Worm (Caenorhabditis elegans) whole organism, late embryonic: Measurements from ENCODE around the gene fbxc-50.
"Not testable (repeated sequence)": the region's sequence is repeated elsewhere in the genome, so short reads cannot be mapped to it uniquely, and the experiment has no call there.

ENCODE experiments used
- C38D4.7 ChIP-seq: fragments of 200-800 bp; sonication (Bioruptor generic); optimal IDR thresholded peaks from 2 replicates; lab custom pipeline; 2018; ENCODE audit warnings: mild to moderate bottlenecking, missing genetic modification characterization, moderate library complexity, missing compliant biosample characterization
- F13H6.1 ChIP-seq: sonication (generic microtip); optimal IDR thresholded peaks from 2 replicates; lab custom pipeline; 2016; ENCODE audit warnings: missing genetic modification characterization, missing compliant biosample characterization
- K09A11.1 ChIP-seq: sonication (generic microtip); optimal IDR thresholded peaks from 2 replicates; lab custom pipeline; 2017; ENCODE audit warnings: antibody characterized with exemption, mild to moderate bottlenecking, missing genetic modification characterization, missing compliant biosample characterization; ENCODE audit not compliant: insufficient read depth
- Y22D7AL.16 ChIP-seq: sonication (generic microtip); optimal IDR thresholded peaks from 2 replicates; lab custom pipeline; 2016; ENCODE audit warnings: missing genetic modification characterization, missing compliant biosample characterization
- ceh-2 ChIP-seq: sonication (generic microtip); optimal IDR thresholded peaks from 2 replicates; lab custom pipeline; 2016; ENCODE audit warnings: missing genotype, missing genetic modification characterization, missing compliant biosample characterization
- ceh-22 ChIP-seq: sonication (generic microtip); optimal IDR thresholded peaks from 2 replicates; lab custom pipeline; 2017; ENCODE audit warnings: missing biosample characterization, missing genetic modification characterization
- ceh-24 ChIP-seq: sonication (generic microtip); optimal IDR thresholded peaks from 2 replicates; lab custom pipeline; 2016; ENCODE audit warnings: mild to moderate bottlenecking, missing genetic modification characterization, missing compliant biosample characterization
- ceh-30 ChIP-seq: fragments of 150-350 bp; optimal IDR thresholded peaks from 2 replicates; lab custom pipeline; 2014; ENCODE audit warnings: missing biosample characterization, missing genetic modification characterization
- ceh-31 ChIP-seq: sonication (generic microtip); optimal IDR thresholded peaks from 2 replicates; lab custom pipeline; 2016; ENCODE audit warnings: missing genetic modification characterization, missing compliant biosample characterization
- ceh-6 ChIP-seq: fragments of 200-800 bp; sonication (Bioruptor generic); optimal IDR thresholded peaks from 2 replicates; lab custom pipeline; 2018; ENCODE audit warnings: mild to moderate bottlenecking, missing genetic modification characterization, missing compliant biosample characterization
- che-1 ChIP-seq: sonication (generic microtip); optimal IDR thresholded peaks from 2 replicates; lab custom pipeline; 2016; ENCODE audit warnings: mild to moderate bottlenecking, missing genetic modification characterization, missing compliant biosample characterization
- dve-1 ChIP-seq: sonication (generic microtip); optimal IDR thresholded peaks from 2 replicates; lab custom pipeline; 2017; ENCODE audit warnings: antibody characterized with exemption, mild to moderate bottlenecking, missing genetic modification characterization, missing compliant biosample characterization
- elt-2 ChIP-seq: sonication (generic microtip); optimal IDR thresholded peaks from 2 replicates; lab custom pipeline; 2016; ENCODE audit warnings: missing genetic modification reagents, missing genetic modification characterization, missing compliant biosample characterization
- ets-4 ChIP-seq: sonication (generic microtip); optimal IDR thresholded peaks from 2 replicates; lab custom pipeline; 2016; ENCODE audit warnings: missing genetic modification characterization, missing compliant biosample characterization
- fax-1 ChIP-seq: sonication (generic microtip); optimal IDR thresholded peaks from 2 replicates; lab custom pipeline; 2016; ENCODE audit warnings: missing genotype, missing genetic modification characterization, missing compliant biosample characterization
- fkh-10 ChIP-seq: fragments of 150-350 bp; optimal IDR thresholded peaks from 2 replicates; lab custom pipeline; 2014; ENCODE audit warnings: missing biosample characterization, missing genetic modification reagents, missing genetic modification characterization
- hlh-13 ChIP-seq: fragments of 200-800 bp; sonication (Bioruptor generic); optimal IDR thresholded peaks from 2 replicates; lab custom pipeline; 2018; ENCODE audit warnings: mild to moderate bottlenecking, missing genetic modification characterization, missing compliant biosample characterization
- hlh-15 ChIP-seq: sonication (generic microtip); optimal IDR thresholded peaks from 2 replicates; lab custom pipeline; 2016; ENCODE audit warnings: missing genetic modification characterization, missing compliant biosample characterization
- hlh-30 ChIP-seq: sonication (generic microtip); optimal IDR thresholded peaks from 2 replicates; lab custom pipeline; 2017; ENCODE audit warnings: antibody characterized with exemption, missing genetic modification characterization, missing compliant biosample characterization; ENCODE audit not compliant: insufficient read depth
- hlh-8 ChIP-seq: sonication (generic microtip); optimal IDR thresholded peaks from 2 replicates; lab custom pipeline; 2016; ENCODE audit warnings: missing genotype, missing genetic modification characterization, missing compliant biosample characterization
- lim-6 ChIP-seq: sonication (generic microtip); optimal IDR thresholded peaks from 2 replicates; lab custom pipeline; 2016; ENCODE audit warnings: missing genetic modification characterization, missing compliant biosample characterization
- lin-11 ChIP-seq: fragments of 200-800 bp; sonication (Bioruptor generic); optimal IDR thresholded peaks from 2 replicates; lab custom pipeline; 2018; ENCODE audit warnings: mild to moderate bottlenecking, missing genetic modification characterization, missing compliant biosample characterization
- mec-3 ChIP-seq: sonication (generic microtip); optimal IDR thresholded peaks from 2 replicates; lab custom pipeline; 2016; ENCODE audit warnings: borderline replicate concordance, missing genetic modification characterization, missing compliant biosample characterization
- nhr-11 ChIP-seq: fragments of 150-350 bp; optimal IDR thresholded peaks from 2 replicates; lab custom pipeline; 2014; ENCODE audit warnings: missing biosample characterization, missing genetic modification characterization
- nhr-232 ChIP-seq: sonication (generic microtip); optimal IDR thresholded peaks from 2 replicates; lab custom pipeline; 2016; ENCODE audit warnings: missing genetic modification characterization, missing compliant biosample characterization
- odd-2 ChIP-seq: sonication (generic microtip); optimal IDR thresholded peaks from 2 replicates; lab custom pipeline; 2017; ENCODE audit warnings: antibody characterized with exemption, mild to moderate bottlenecking, missing genetic modification characterization, missing compliant biosample characterization
- pag-3 ChIP-seq: sonication (generic microtip); optimal IDR thresholded peaks from 2 replicates; lab custom pipeline; 2016; ENCODE audit warnings: missing compliant biosample characterization, missing genetic modification characterization, borderline replicate concordance
- pax-1 ChIP-seq: fragments of 150-350 bp; optimal IDR thresholded peaks from 2 replicates; lab custom pipeline; 2014; ENCODE audit warnings: missing biosample characterization, missing genetic modification characterization
- pha-4 ChIP-seq: fragments of 150-350 bp; optimal IDR thresholded peaks from 2 replicates; lab custom pipeline; 2018; ENCODE audit warnings: missing biosample characterization, missing genetic modification reagents, missing genetic modification characterization
- pqm-1 ChIP-seq: sonication (generic microtip); optimal IDR thresholded peaks from 2 replicates; lab custom pipeline; 2016; ENCODE audit warnings: missing genetic modification characterization, missing compliant biosample characterization
- rnt-1 ChIP-seq: sonication (generic microtip); optimal IDR thresholded peaks from 2 replicates; lab custom pipeline; 2016; ENCODE audit warnings: missing genetic modification characterization, missing compliant biosample characterization
- sdc-2 ChIP-seq: sonication (generic microtip); optimal IDR thresholded peaks from 2 replicates; lab custom pipeline; 2016; ENCODE audit warnings: missing genotype, missing genetic modification characterization, missing compliant biosample characterization
- sox-4 ChIP-seq: sonication (generic microtip); optimal IDR thresholded peaks from 2 replicates; lab custom pipeline; 2017; ENCODE audit warnings: mild to moderate bottlenecking, missing genetic modification characterization, inconsistent platforms, missing compliant biosample characterization
- tbx-7 ChIP-seq: sonication (generic microtip); optimal IDR thresholded peaks from 2 replicates; lab custom pipeline; 2016; ENCODE audit warnings: missing genotype, missing genetic modification characterization, missing compliant biosample characterization
- ttx-3 ChIP-seq: sonication (generic microtip); optimal IDR thresholded peaks from 2 replicates; lab custom pipeline; 2016; ENCODE audit warnings: missing genetic modification reagents, missing genetic modification characterization, missing compliant biosample characterization
- unc-3 ChIP-seq, 2 experiments: fragments of 200-800 bp in 1 of 2; sonication (Bioruptor generic) in 1 of 2; sonication (generic microtip) in 1 of 2; conservative IDR thresholded peaks in 1 of 2; optimal IDR thresholded peaks in 1 of 2; 2 replicates each; pipeline versions ENCODE4 v1.3.6 to Lab custom; 2016 to 2022; ENCODE audit warnings: missing compliant biosample characterization in 2 of 2, missing genetic modification characterization in 2 of 2, missing genetic modification reagents in 1 of 2
- unc-42 ChIP-seq: sonication (generic microtip); optimal IDR thresholded peaks from 2 replicates; lab custom pipeline; 2016; ENCODE audit warnings: missing genotype, missing genetic modification characterization, missing compliant biosample characterization
- unc-86 ChIP-seq: sonication (generic microtip); optimal IDR thresholded peaks from 2 replicates; lab custom pipeline; 2016; ENCODE audit warnings: missing genetic modification characterization, missing compliant biosample characterization
- zip-5 ChIP-seq: sonication (generic microtip); optimal IDR thresholded peaks from 2 replicates; lab custom pipeline; 2016; ENCODE audit warnings: missing genetic modification characterization, missing compliant biosample characterization
- ztf-16 ChIP-seq: sonication (generic microtip); optimal IDR thresholded peaks from 2 replicates; lab custom pipeline; 2017; ENCODE audit warnings: missing genetic modification characterization, missing compliant biosample characterization

Gene fbxc-50

ce11 chrII:3248043-3248718, at the start of gene fbxc-50, which contains the start of gene C17F4.2:
TSS of gene fbxc-50 (minus strand) at chrII:3248123.
TSS of gene C17F4.2 (plus strand) at chrII:3248668.
- TF ChIP-seq ztf-16 (tag; lab: Kevin White, UChicago) (no peak), pha-4 (tag; lab: Kevin White, UChicago) (no peak), hlh-8 (tag; lab: Kevin White, UChicago) (no peak), K09A11.1 (tag; lab: Kevin White, UChicago) (no peak), ttx-3 (tag; lab: Kevin White, UChicago) (no peak), pax-1 (no peak), fax-1 (tag; lab: Kevin White, UChicago) (no peak), che-1 (no peak), Y22D7AL.16 (tag; lab: Kevin White, UChicago) (no peak), mec-3 (no peak), sdc-2 (tag; lab: Kevin White, UChicago) (no peak)
- TF ChIP-seq, all 69 proteins: peak for 0

DNA sequence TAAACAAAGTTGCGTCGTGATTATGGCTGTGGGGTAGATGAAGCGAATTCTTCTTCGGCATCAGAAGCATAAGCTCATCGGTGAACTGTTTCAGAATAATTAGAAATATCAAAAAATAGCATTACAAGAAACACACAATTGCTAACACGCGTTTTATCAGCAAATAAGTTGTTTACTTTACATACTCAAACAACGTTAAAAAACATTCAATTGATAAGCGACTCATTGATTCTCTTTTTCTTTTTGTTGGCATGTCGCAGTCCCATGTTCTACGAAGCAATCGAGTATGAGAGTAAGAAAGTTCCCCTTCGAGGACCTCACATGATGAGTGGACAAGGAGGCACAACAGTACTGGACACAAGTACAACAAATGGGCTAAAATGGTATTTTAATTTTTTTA, 48.7 kb upstream of the fbxc-50 start, which contains the start of gene btb-16:
Gene btb-16 (plus strand): TSS at position 240 of the 400 bp plus-strand sequence.
- TF ChIP-seq lin-11 (tag; lab: Kevin White, UChicago), result no peak
- TF ChIP-seq elt-2 (tag; lab: Kevin White, UChicago), result peak; percentile 15
- TF ChIP-seq, all 69 proteins: peak for 1

ce11 chrII:3295193-3295592, 47.3 kb upstream of the fbxc-50 start, which contains the start of gene btb-17:
TSS of gene btb-17 (plus strand) at chrII:3295405.
- TF ChIP-seq hlh-30 (tag; lab: Kevin White, UChicago), result no peak
- no peak for TF ChIP-seq pag-3 (tag; lab: Kevin White, UChicago)
- no peak for TF ChIP-seq dve-1 (tag; lab: Kevin White, UChicago)
- no peak for TF ChIP-seq unc-3 (GFP tag; conservative IDR thresholded peaks at IDR 0.05; lab: Robert Waterston, UW)
- no peak for TF ChIP-seq unc-3 (tag; optimal IDR thresholded peaks at IDR 0.05; lab: Kevin White, UChicago)
- no peak for TF ChIP-seq hlh-15 (tag; lab: Kevin White, UChicago)
- TF ChIP-seq pax-1, result no peak
- TF ChIP-seq ceh-30 (tag; lab: Kevin White, UChicago), result no peak
- no peak for TF ChIP-seq ceh-6 (GFP tag; lab: Kevin White, UChicago)
- no peak for TF ChIP-seq lim-6
- TF ChIP-seq, all 69 proteins: peak for 0

- not testable (repeated sequence) for TF ChIP-seq zip-5, odd-2, pqm-1 (tag; lab: Kevin White, UChicago)
Measured at ce11 chrII:3290544-3290943, 42.6 kb upstream of the fbxc-50 start, which contains the start of gene F39E9.14. TSS of gene F39E9.14 (minus strand) at chrII:3290644.

DNA sequence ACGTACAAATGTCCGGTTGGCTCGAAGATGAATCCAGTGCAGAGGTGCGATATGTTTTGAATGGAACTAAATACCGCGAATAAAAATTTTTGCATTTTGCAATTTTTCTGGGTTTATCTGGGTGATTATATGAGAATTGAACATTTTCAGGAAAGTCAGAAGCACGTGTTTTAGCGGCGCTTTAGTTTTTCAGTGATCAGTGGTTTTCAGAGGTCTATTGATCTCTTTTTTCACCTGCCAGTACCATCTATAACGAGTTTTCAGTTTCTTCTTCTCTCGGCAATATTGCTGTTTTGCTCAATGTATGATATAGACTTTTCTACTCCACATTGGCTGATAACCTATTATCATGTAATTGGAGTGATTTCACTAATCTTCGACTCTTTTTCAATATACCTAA, 39.1 kb upstream of the fbxc-50 start, which contains the start of gene sri-63:
Gene sri-63 (plus strand): TSS at position 301 of the 400 bp plus-strand sequence.
- no peak for TF ChIP-seq ceh-2 (tag; lab: Kevin White, UChicago)
- no peak for TF ChIP-seq ceh-24 (tag; lab: Kevin White, UChicago)
- TF ChIP-seq unc-42 (tag; lab: Kevin White, UChicago), result no peak
- TF ChIP-seq ets-4, result no peak
- TF ChIP-seq fkh-10 (GFP tag; lab: Kevin White, UChicago), result no peak
- TF ChIP-seq hlh-8 (tag; lab: Kevin White, UChicago), result no peak
- no peak for TF ChIP-seq sox-4 (tag; lab: Kevin White, UChicago)
- TF ChIP-seq nhr-11 (tag; lab: Kevin White, UChicago), result no peak
- no peak for TF ChIP-seq pqm-1 (tag; lab: Kevin White, UChicago)
- no peak for TF ChIP-seq pag-3 (tag; lab: Kevin White, UChicago)
- TF ChIP-seq ceh-31 (tag; lab: Kevin White, UChicago), result no peak
- no peak for TF ChIP-seq tbx-7 (tag; lab: Kevin White, UChicago)
- TF ChIP-seq ceh-22, result no peak
- no peak for TF ChIP-seq unc-86 (tag; lab: Kevin White, UChicago)
- no peak for TF ChIP-seq zip-5 (tag; lab: Kevin White, UChicago)
- no peak for TF ChIP-seq rnt-1 (tag; lab: Kevin White, UChicago)
- TF ChIP-seq C38D4.7 (GFP tag; lab: Kevin White, UChicago), result no peak
- no peak for TF ChIP-seq F13H6.1 (tag; lab: Kevin White, UChicago)
- TF ChIP-seq nhr-232 (tag; lab: Kevin White, UChicago), result no peak
- TF ChIP-seq hlh-13 (GFP tag; lab: Kevin White, UChicago), result no peak
- TF ChIP-seq, all 69 proteins: peak for 0
